Fruit fly (Drosophila melanogaster): Measurements from ENCODE around the gene CG5854.

Gene CG5854

dm6 chr3R:23927429-23927828 is 6.3 kb upstream of the CG5854 start, which contains the start of gene CG13601 (continued):
- TF ChIP-seq hkb (optimal IDR thresholded peaks at IDR 0.05) (no peak), hkb (GFP tag; IDR thresholded peaks at IDR 0.05) (0 out of 2 replicates have a peak, but pooled peaks have one; percentile 21), sug (tag; optimal IDR thresholded peaks at IDR 0.05) (peak; percentile 30), Dref (GFP tag; IDR thresholded peaks at IDR 0.05) (peak; percentile 41; the same call in 1 of the 2 replicates), CG8359 (GFP tag; optimal IDR thresholded peaks at IDR 0.05; ENCODE audit: borderline replicate concordance) (no peak), CG12155 (GFP tag; optimal IDR thresholded peaks at IDR 0.05) (peak; percentile 25), Gug (GFP tag; IDR thresholded peaks at IDR 0.05) (peak; percentile 56; the same call in 1 of the 4 replicates), CG2116 (GFP tag; optimal IDR thresholded peaks at IDR 0.05) (peak; percentile 25), Sry-β (GFP tag; optimal IDR thresholded peaks at IDR 0.05) (no peak), CG31441 (GFP tag; IDR thresholded peaks at IDR 0.05) (0 out of 2 replicates have a peak, but pooled peaks have one; percentile 11), vfl (GFP tag; optimal IDR thresholded peaks at IDR 0.05) (peak; percentile 14), CG10543 (GFP tag; optimal IDR thresholded peaks at IDR 0.05) (peak; percentile 53), CG42726 (GFP tag; IDR thresholded peaks at IDR 0.05; ENCODE audit: partially characterized antibody) (peak; percentile 46; the same call in 1 of the 2 replicates), CG10209 (GFP tag; optimal IDR thresholded peaks at IDR 0.05) (no peak), CG1603 (tag; optimal IDR thresholded peaks at IDR 0.05) (peak; percentile 59), tap (tag; optimal IDR thresholded peaks at IDR 0.05) (no peak), CG17802 (tag; optimal IDR thresholded peaks at IDR 0.05) (no peak), Dip3 (GFP tag; optimal IDR thresholded peaks at IDR 0.05) (no peak), mld (GFP tag; IDR thresholded peaks at IDR 0.05; ENCODE audit: partially characterized antibody) (0 out of 3 replicates have a peak, but pooled peaks have one; percentile 29), sqz (GFP tag; optimal IDR thresholded peaks at IDR 0.05) (peak; percentile 43), MBD-R2 (GFP tag; IDR thresholded peaks at IDR 0.05) (peak; percentile 80), CG14710 (tag; optimal IDR thresholded peaks at IDR 0.05) (peak; percentile 37), Med (GFP tag) (peak; percentile 77), twi (tag; optimal IDR thresholded peaks at IDR 0.05) (no peak), Doc3 (GFP tag; IDR thresholded peaks at IDR 0.05; ENCODE audit: partially characterized antibody) (peak; percentile 87), sens (GFP tag) (peak; percentile 55), CG15269 (tag; optimal IDR thresholded peaks at IDR 0.05) (peak; percentile 33), ttk (GFP tag; IDR thresholded peaks at IDR 0.05) (peak; percentile 38; the same call in 1 of the 2 replicates), CG12769 (tag; optimal IDR thresholded peaks at IDR 0.05) (no peak), Abd-B (GFP tag; optimal IDR thresholded peaks at IDR 0.05) (no peak), Dek (tag; optimal IDR thresholded peaks at IDR 0.05) (peak; percentile 18), sd (tag; optimal IDR thresholded peaks at IDR 0.05) (no peak), toy (GFP tag; IDR thresholded peaks at IDR 0.05) (no peak), CG7839 (tag; optimal IDR thresholded peaks at IDR 0.05) (peak; percentile 13), bigmax (GFP tag; optimal IDR thresholded peaks at IDR 0.05) (peak; percentile 22), sna (GFP tag; IDR thresholded peaks at IDR 0.05; ENCODE audit: partially characterized antibody) (peak; percentile 78), CG13424 (tag; optimal IDR thresholded peaks at IDR 0.05) (peak; percentile 47), CG11247 (GFP tag; IDR thresholded peaks at IDR 0.05) (peak; percentile 52), CG43689 (GFP tag; IDR thresholded peaks at IDR 0.05) (no peak), unpg (GFP tag; optimal IDR thresholded peaks at IDR 0.05) (peak; percentile 14), CG7928 (GFP tag; optimal IDR thresholded peaks at IDR 0.05) (peak; percentile 54), Ets65A (GFP tag) (peak; percentile 72), CG11456 (GFP tag; IDR thresholded peaks at IDR 0.05) (peak; percentile 64; the same call in 2 of the 3 replicates), ewg (GFP tag; optimal IDR thresholded peaks at IDR 0.05) (peak; percentile 39), NfI (GFP tag; optimal IDR thresholded peaks at IDR 0.05) (peak; percentile 36), CG16813 (GFP tag; IDR thresholded peaks at IDR 0.05; ENCODE audit: partially characterized antibody) (peak; percentile 79), Taf1 (GFP tag; IDR thresholded peaks at IDR 0.05) (0 out of 2 replicates have a peak, but pooled peaks have one; percentile 19), CG4854 (GFP tag; optimal IDR thresholded peaks at IDR 0.05) (peak; percentile 19), CG14860 (GFP tag; IDR thresholded peaks at IDR 0.05; ENCODE audit: partially characterized antibody) (peak; percentile 67)
